Fruit fly (Drosophila melanogaster) whole organism, embryonic: ENCODE data around the gene CG32036.

Experiments
- CG12155 ChIP-seq: fragments of 200-800 bp; sonication (Bioruptor generic); optimal IDR thresholded peaks from 3 replicates; lab custom pipeline; 2016; ENCODE audit warnings: missing biosample characterization, missing genetic modification characterization
- CG2712 ChIP-seq: fragments of 200-800 bp; optimal IDR thresholded peaks from 3 replicates; lab custom pipeline; 2019; ENCODE audit warnings: missing biosample characterization, mild to moderate bottlenecking, missing genetic modification characterization, moderate library complexity
- CG9215 ChIP-seq: fragments of 200-800 bp; sonication (Bioruptor generic); IDR thresholded peaks from 2 replicates; pipeline ENCODE4 v1.3.6; 2022; ENCODE audit warnings: missing biosample characterization, missing genetic modification characterization
- HmgZ ChIP-seq: fragments of 200-800 bp; sonication (Bioruptor generic); optimal IDR thresholded peaks from 2 replicates; lab custom pipeline; 2018; ENCODE audit warnings: missing biosample characterization, mild to moderate bottlenecking, missing genetic modification characterization
- Mrtf ChIP-seq: fragments of 200-800 bp; sonication (Bioruptor generic); IDR thresholded peaks from 3 replicates; pipeline ENCODE4 v1.3.6; 2022; ENCODE audit warnings: missing biosample characterization, missing genetic modification characterization
- pita ChIP-seq: fragments of 200-800 bp; sonication (Bioruptor generic); optimal IDR thresholded peaks from 2 replicates; lab custom pipeline; 2017; ENCODE audit warnings: missing biosample characterization, mild to moderate bottlenecking, missing genetic modification characterization

DNA sequence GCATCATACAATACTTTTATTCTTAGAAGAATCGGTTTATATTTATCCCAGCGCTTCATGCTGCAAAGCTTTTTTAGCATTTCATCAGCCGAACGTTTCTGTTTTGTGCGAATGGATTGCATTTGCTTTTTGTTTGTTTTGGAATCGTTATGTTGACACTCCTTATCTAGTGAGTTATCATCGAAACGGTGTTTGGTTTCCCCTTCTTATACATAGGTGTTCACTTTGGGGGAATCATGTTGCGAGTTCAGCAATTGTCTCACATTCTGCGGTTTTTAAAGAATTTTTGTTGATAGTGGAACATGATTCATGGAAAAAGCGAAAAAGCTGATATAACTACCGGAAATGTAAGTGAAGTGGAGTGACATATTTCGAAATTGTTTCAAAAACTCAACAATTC lies 13.3 kb upstream of the CG32036 start:
- no peak for TF ChIP-seq CG9215 (GFP tag; lab: Robert Waterston, UW)
- no peak for TF ChIP-seq Mrtf
- no peak for TF ChIP-seq HmgZ
- no peak for TF ChIP-seq CG2712 (tag; lab: Kevin White, UChicago)
- TF ChIP-seq CG12155 (GFP tag; lab: Kevin White, UChicago), result no peak
- no peak for TF ChIP-seq pita (GFP tag; lab: Kevin White, UChicago)
